Fruit fly (Drosophila melanogaster): Measurements from ENCODE around the gene dally.

Gene dally

DNA sequence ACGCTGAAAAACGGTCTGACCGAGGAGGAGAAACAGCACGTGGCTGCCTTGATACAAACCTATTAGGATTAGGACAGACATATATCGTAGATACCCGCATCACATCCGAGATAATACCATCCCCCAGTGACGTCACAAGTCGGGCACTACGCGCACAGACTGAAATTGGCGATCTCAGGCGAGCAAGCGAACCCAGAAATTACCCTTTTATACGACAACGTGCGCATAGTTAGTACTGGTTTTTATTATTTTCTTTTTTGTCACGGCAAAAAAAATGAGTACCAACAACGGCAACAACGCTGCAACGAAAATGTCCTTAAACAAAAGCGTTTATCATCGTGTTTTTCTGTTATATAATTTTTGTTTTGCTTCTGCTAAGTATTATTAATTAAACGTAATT lies 29.2 kb upstream of the dally start:
- TF ChIP-seq CG5204 (GFP tag; optimal IDR thresholded peaks at IDR 0.05) = no peak
- TF ChIP-seq cnc (optimal IDR thresholded peaks at IDR 0.05) = no peak
- TF ChIP-seq CG12768 (GFP tag; optimal IDR thresholded peaks at IDR 0.05) = no peak
- no peak for TF ChIP-seq CG7101 (tag; optimal IDR thresholded peaks at IDR 0.05)
- TF ChIP-seq Clk (GFP tag; optimal IDR thresholded peaks at IDR 0.05) = no peak
- no peak for TF ChIP-seq toe (GFP tag; optimal IDR thresholded peaks at IDR 0.05)

DNA sequence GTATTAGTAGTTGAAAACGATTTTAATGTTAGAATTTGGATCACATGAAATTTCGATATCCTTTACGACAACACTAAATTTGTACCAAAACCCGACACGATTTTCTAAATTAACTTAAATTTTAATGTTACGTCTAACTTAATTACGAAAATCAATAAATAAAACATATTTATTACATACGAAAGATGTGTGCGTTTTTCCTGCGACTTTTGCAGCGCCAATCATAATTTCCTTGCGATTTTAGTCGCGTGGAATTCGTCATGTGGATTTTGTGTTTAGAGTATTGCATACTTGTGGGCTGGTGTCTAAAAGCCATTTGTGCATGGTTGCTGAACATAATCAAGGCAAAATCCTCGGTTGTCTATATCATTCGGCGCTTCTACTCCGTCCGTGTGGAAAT lies 28.8 kb upstream of the dally start:
- no peak for TF ChIP-seq cic (GFP tag; optimal IDR thresholded peaks at IDR 0.05)
- TF ChIP-seq kay (GFP tag; ENCODE audit: borderline replicate concordance) = peak; percentile 92
- TF ChIP-seq Mnt (GFP tag; optimal IDR thresholded peaks at IDR 0.05) = no peak
- no peak for TF ChIP-seq Clk (GFP tag; optimal IDR thresholded peaks at IDR 0.05)
- TF ChIP-seq cnc (optimal IDR thresholded peaks at IDR 0.05) = no peak
- TF ChIP-seq pad (GFP tag; optimal IDR thresholded peaks at IDR 0.05) = no peak
- TF ChIP-seq CG7101 (tag; optimal IDR thresholded peaks at IDR 0.05) = no peak
- TF ChIP-seq CG5204 (GFP tag; optimal IDR thresholded peaks at IDR 0.05) = no peak
- TF ChIP-seq Crg-1 (GFP tag; optimal IDR thresholded peaks at IDR 0.05) = no peak
- TF ChIP-seq Hr96 (GFP tag; optimal IDR thresholded peaks at IDR 0.05) = no peak
- no peak for TF ChIP-seq toe (GFP tag; optimal IDR thresholded peaks at IDR 0.05)
- peak; percentile 3 for TF ChIP-seq bab1 (GFP tag; optimal IDR thresholded peaks at IDR 0.05)
- TF ChIP-seq CG11617 (GFP tag; optimal IDR thresholded peaks at IDR 0.05) = no peak
- TF ChIP-seq CG7045 (GFP tag; optimal IDR thresholded peaks at IDR 0.05) = no peak
- no peak for TF ChIP-seq tj (GFP tag; optimal IDR thresholded peaks at IDR 0.05)
- no peak for TF ChIP-seq CG1620 (GFP tag; optimal IDR thresholded peaks at IDR 0.05)

DNA sequence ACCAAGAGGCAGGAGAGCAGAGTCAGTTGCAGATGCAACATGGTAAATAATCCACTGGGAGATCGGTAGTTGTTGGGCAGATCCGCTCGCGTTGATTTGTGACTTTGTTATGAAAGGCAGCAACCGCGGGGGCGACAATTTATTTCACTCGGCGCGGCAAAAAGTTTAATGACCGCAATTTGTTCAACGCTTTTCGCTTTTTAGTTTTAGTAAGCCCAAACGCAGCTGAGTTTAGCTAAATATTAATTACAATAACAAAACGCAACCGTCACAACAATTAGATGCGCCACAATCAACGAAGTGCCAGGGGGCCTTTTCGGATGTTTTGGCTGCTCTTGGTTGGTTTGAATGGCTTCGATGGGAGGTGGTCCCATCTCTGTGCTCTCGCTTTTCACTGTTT lies 26.9 kb upstream of the dally start, which contains the start of gene CG13310:
CG13310 (minus strand) TSS at position 101 of the 400 bp plus-strand sequence.
- no peak for TF ChIP-seq CG5204 (GFP tag; optimal IDR thresholded peaks at IDR 0.05)
- no peak for TF ChIP-seq bab1 (GFP tag; optimal IDR thresholded peaks at IDR 0.05)
- TF ChIP-seq pad (GFP tag; optimal IDR thresholded peaks at IDR 0.05) = no peak
- no peak for TF ChIP-seq Hr96 (GFP tag; optimal IDR thresholded peaks at IDR 0.05)
- no peak for TF ChIP-seq CG7045 (GFP tag; optimal IDR thresholded peaks at IDR 0.05)
- TF ChIP-seq Clk (GFP tag; optimal IDR thresholded peaks at IDR 0.05) = no peak
- TF ChIP-seq Crg-1 (GFP tag; optimal IDR thresholded peaks at IDR 0.05) = no peak
- no peak for TF ChIP-seq CG14711 (tag; optimal IDR thresholded peaks at IDR 0.05)
- TF ChIP-seq toe (GFP tag; optimal IDR thresholded peaks at IDR 0.05) = no peak
- no peak for TF ChIP-seq CG11617 (GFP tag; optimal IDR thresholded peaks at IDR 0.05)
- no peak for TF ChIP-seq CG7101 (tag; optimal IDR thresholded peaks at IDR 0.05)
- TF ChIP-seq cnc (optimal IDR thresholded peaks at IDR 0.05) = no peak

DNA sequence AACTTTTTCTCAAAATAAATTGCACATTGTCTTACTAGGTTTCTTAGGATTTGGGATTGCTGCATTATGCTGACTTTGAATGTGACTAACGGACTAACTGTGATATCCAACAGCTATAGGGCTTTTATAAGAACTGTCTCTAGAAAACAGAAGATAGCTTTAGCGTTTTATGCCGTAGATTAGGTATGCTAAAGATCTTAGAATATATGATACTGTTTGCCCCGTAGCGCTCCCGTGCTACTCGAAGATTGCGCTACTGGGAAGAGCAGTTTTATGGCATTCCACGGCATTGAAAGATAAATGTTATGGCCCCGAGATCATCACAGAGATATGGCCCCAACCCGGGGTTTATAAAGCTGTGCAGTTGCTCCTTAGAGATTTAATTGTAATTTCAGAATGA lies 25.2 kb upstream of the dally start, which contains the start of the genes CG13311 and CG34426:
CG13311 (minus strand) TSS at position 101 of the 400 bp plus-strand sequence.
CG34426 (plus strand) TSS at position 400 of the 400 bp plus-strand sequence.
- TF ChIP-seq CG1620 (GFP tag; optimal IDR thresholded peaks at IDR 0.05) (no peak), cic (GFP tag; optimal IDR thresholded peaks at IDR 0.05) (peak; percentile 4)

DNA sequence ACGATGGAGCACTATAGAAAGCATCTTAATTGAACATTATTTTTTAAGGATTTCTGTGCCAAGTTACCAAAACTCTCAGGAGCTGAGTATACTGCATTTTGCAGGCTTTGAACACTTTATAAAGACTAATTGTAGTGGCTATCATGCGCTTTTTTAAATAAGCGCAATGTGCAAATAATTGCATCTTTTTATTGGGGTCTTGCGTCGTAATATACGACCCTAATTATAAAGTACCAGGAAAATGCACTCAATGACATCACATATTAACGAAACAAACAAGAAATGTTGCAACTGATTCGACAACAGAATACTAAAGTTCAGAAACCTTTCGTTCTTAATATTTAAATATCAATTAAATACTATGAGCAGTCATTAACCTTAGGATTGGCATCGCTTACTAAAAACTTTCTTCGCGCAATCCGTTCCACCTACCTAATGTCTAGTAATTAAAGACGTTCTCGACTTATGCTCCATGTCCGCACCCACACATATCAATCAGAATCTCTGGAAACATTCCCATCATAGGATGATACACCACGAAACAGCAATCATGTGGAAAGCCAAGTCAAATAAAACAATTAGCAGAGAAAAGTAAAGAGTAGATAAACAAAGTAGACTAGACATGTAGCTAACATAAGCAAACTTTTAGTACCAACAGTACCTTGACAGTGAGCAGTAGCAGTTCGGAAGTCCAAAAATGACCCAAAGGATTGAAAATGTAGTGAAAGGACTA lies 23.1 kb upstream of the dally start, which contains the start of the genes CG32023 and CG34427:
CG32023 (minus strand) TSS at position 101 of the 733 bp plus-strand sequence.
CG34427 (plus strand) TSS at position 683 of the 733 bp plus-strand sequence.
- TF ChIP-seq cic (GFP tag; optimal IDR thresholded peaks at IDR 0.05) = no peak
- TF ChIP-seq bab1 (GFP tag; optimal IDR thresholded peaks at IDR 0.05) = no peak
- no peak for TF ChIP-seq tj (GFP tag; optimal IDR thresholded peaks at IDR 0.05)
- TF ChIP-seq CG12768 (GFP tag; optimal IDR thresholded peaks at IDR 0.05) = no peak
- peak; percentile 47 for TF ChIP-seq kay (GFP tag; ENCODE audit: borderline replicate concordance)
- no peak for TF ChIP-seq CG14711 (tag; optimal IDR thresholded peaks at IDR 0.05)

DNA sequence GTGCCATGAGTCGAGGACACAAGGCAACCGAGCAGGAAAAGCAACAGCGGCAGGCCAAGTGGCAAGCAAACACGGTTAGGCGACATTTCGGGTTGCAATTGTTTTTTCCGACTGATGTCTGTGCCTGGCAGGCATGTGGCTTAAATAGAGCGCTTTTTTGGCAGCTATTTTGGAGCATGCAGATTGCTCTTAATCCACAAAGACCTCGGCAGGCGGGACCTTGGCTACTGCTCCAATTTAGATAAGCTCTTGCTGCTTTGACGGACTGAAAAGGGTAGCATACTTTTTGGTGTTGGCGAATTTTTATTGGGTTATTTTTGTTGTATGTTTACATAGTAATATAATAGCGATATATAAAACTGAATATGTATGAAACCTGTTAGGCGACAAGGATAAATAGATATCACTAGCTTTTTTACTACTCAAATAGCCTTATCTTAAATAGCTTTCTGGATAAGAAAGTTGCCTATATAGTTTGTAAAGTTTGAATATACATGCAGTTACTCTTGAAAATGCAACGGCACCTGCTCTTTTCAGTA lies 20.1 kb upstream of the dally start, which contains the start of the genes CG13312 and CG32024:
CG13312 (minus strand) TSS at position 101 of the 539 bp plus-strand sequence.
CG32024 (plus strand) TSS at position 489 of the 539 bp plus-strand sequence.
- peak; percentile 31 for TF ChIP-seq CG33017 (tag; optimal IDR thresholded peaks at IDR 0.05)
- no peak for TF ChIP-seq bab1 (GFP tag; optimal IDR thresholded peaks at IDR 0.05)

DNA sequence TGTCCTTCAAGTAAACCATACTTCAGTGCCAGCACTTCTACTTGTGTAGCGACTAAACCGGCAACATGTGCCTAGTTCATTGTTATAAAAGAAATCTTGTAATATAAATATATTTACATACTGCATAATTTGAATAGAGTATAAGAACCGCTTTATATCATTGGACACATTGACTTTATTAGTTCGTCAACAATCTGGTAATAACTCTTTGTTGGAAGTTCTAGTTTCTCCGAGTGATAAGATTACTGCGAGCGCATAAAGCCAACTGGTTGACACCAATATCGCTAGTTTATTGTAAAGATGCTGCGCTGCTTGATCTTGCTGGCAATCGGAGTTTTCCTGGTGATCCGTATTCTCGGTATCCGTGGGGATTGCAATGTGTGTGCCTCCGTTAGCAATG lies 19.1 kb upstream of the dally start, which contains the start of gene CG13308:
CG13308 (plus strand) TSS at position 301 of the 400 bp plus-strand sequence.
- TF ChIP-seq bab1 (GFP tag; optimal IDR thresholded peaks at IDR 0.05) (no peak), Clk (GFP tag; optimal IDR thresholded peaks at IDR 0.05) (no peak), pad (GFP tag; optimal IDR thresholded peaks at IDR 0.05) (no peak), CG7045 (GFP tag; optimal IDR thresholded peaks at IDR 0.05) (no peak), CG1620 (GFP tag; optimal IDR thresholded peaks at IDR 0.05) (no peak), kay (GFP tag; ENCODE audit: borderline replicate concordance) (no peak), cic (GFP tag; optimal IDR thresholded peaks at IDR 0.05) (no peak), Hr96 (GFP tag; optimal IDR thresholded peaks at IDR 0.05) (no peak), CG33017 (tag; optimal IDR thresholded peaks at IDR 0.05) (no peak), toe (GFP tag; optimal IDR thresholded peaks at IDR 0.05) (no peak), Crg-1 (GFP tag; optimal IDR thresholded peaks at IDR 0.05) (no peak)

Measured in whole organism, adult.